Worm (Caenorhabditis elegans) whole organism, L1 larva: Measurements from ENCODE around the gene tag-281.

Experiments used
- aly-2 ChIP-seq: fragments of 150-350 bp; optimal IDR thresholded peaks from 2 replicates; lab custom pipeline; 2014; ENCODE audit warnings: missing biosample characterization, missing genetic modification characterization
- ets-5 ChIP-seq: fragments of 200-800 bp; sonication (Bioruptor generic); IDR thresholded peaks from 2 replicates; pipeline ENCODE4 v1.3.6; 2022; ENCODE audit warnings: missing genetic modification characterization, missing compliant biosample characterization
- fos-1 ChIP-seq: fragments of 150-350 bp; optimal IDR thresholded peaks from 2 replicates; lab custom pipeline; 2014; ENCODE audit warnings: missing biosample characterization, missing genetic modification characterization
- mef-2 ChIP-seq: fragments of 150-350 bp; optimal IDR thresholded peaks from 2 replicates; lab custom pipeline; 2014; ENCODE audit warnings: missing biosample characterization, missing genetic modification characterization
- nhr-11 ChIP-seq: fragments of 150-350 bp; optimal IDR thresholded peaks from 2 replicates; lab custom pipeline; 2014; ENCODE audit warnings: missing biosample characterization, missing genetic modification characterization

ce11 chrII:12467047-12467446 lies 7.5 kb downstream of the tag-281 start, which contains the start of gene srg-16:
- no peak for TF ChIP-seq mef-2
- TF ChIP-seq aly-2 (tag; lab: Kevin White, UChicago), result no peak
- TF ChIP-seq nhr-11 (tag; lab: Kevin White, UChicago), result no peak
- no peak for TF ChIP-seq ets-5 (GFP tag; lab: Robert Waterston, UW)
- TF ChIP-seq fos-1, result no peak
